Fruit fly (Drosophila melanogaster) whole organism, embryonic: ENCODE results near the gene nol.

ENCODE experiments used
- Antp ChIP-seq: fragments of 200-800 bp; sonication (Bioruptor generic); optimal IDR thresholded peaks from 3 replicates; lab custom pipeline; 2016; ENCODE audit warnings: missing biosample characterization, missing genetic modification characterization
- Awh ChIP-seq: fragments of 200-800 bp; sonication (Bioruptor generic); IDR thresholded peaks from 2 replicates; pipeline ENCODE4, ENCODE4 v1.3.6; 2022; ENCODE audit warnings: missing biosample characterization, missing genetic modification characterization
- BtbVII ChIP-seq: fragments of 200-800 bp; sonication (Bioruptor generic); optimal IDR thresholded peaks from 3 replicates; lab custom pipeline; 2017; ENCODE audit warnings: missing biosample characterization, mild to moderate bottlenecking, missing genetic modification characterization
- CG10147 ChIP-seq: fragments of 200-800 bp; sonication (Bioruptor generic); optimal IDR thresholded peaks from 2 replicates; lab custom pipeline; 2019; ENCODE audit warnings: missing biosample characterization, mild to moderate bottlenecking, missing genetic modification characterization, moderate library complexity
- CG10462 ChIP-seq: fragments of 200-800 bp; sonication (Bioruptor generic); optimal IDR thresholded peaks from 2 replicates; lab custom pipeline; 2016; ENCODE audit warnings: missing biosample characterization, missing genetic modification characterization
- CG10979 ChIP-seq: fragments of 200-800 bp; sonication (Bioruptor generic); optimal IDR thresholded peaks from 2 replicates; lab custom pipeline; 2018; ENCODE audit warnings: missing biosample characterization, mild to moderate bottlenecking, missing genetic modification characterization, moderate library complexity
- CG11560 ChIP-seq: fragments of 200-800 bp; sonication (Bioruptor generic); IDR thresholded peaks from 3 replicates; pipeline ENCODE4 v1.3.6; 2022; ENCODE audit warnings: missing biosample characterization, missing genetic modification characterization
- CG12391 ChIP-seq: fragments of 200-800 bp; sonication (Bioruptor generic); optimal IDR thresholded peaks from 3 replicates; lab custom pipeline; 2018; ENCODE audit warnings: missing biosample characterization, mild to moderate bottlenecking, missing genetic modification characterization, moderate library complexity
- CG14014 ChIP-seq: fragments of 200-800 bp; sonication (Bioruptor generic); IDR thresholded peaks from 2 replicates; pipeline ENCODE4 v1.3.6; 2022; ENCODE audit warnings: missing biosample characterization, missing genetic modification characterization
- CG14710 ChIP-seq: fragments of 200-800 bp; sonication (Bioruptor generic); optimal IDR thresholded peaks from 3 replicates; lab custom pipeline; 2019; ENCODE audit warnings: missing biosample characterization, mild to moderate bottlenecking, missing genetic modification characterization, moderate library complexity
- CG1603 ChIP-seq: fragments of 200-800 bp; sonication (Bioruptor generic); optimal IDR thresholded peaks from 2 replicates; lab custom pipeline; 2019; ENCODE audit warnings: missing biosample characterization, mild to moderate bottlenecking, missing genetic modification characterization, moderate library complexity
- CG17361 ChIP-seq: fragments of 200-800 bp; sonication (Bioruptor generic); IDR thresholded peaks from 3 replicates; pipeline ENCODE4 v1.3.6; 2022; ENCODE audit warnings: missing biosample characterization, missing genetic modification characterization
- CG18262 ChIP-seq: fragments of 200-800 bp; optimal IDR thresholded peaks from 3 replicates; lab custom pipeline; 2019; ENCODE audit warnings: missing biosample characterization, mild to moderate bottlenecking, missing genetic modification characterization, moderate library complexity
- CG2129 ChIP-seq: fragments of 200-800 bp; sonication (Bioruptor generic); IDR thresholded peaks from 2 replicates; pipeline ENCODE4 v1.3.6; 2022; ENCODE audit warnings: missing biosample characterization, missing genetic modification characterization; ENCODE audit not compliant: partially characterized antibody
- CG2199 ChIP-seq: fragments of 200-800 bp; sonication (Bioruptor generic); IDR thresholded peaks from 3 replicates; pipeline ENCODE4 v1.3.6; 2022; ENCODE audit warnings: missing biosample characterization, missing genetic modification characterization
- CG2678 ChIP-seq: fragments of 200-800 bp; sonication (Bioruptor generic); optimal IDR thresholded peaks from 3 replicates; lab custom pipeline; 2019; ENCODE audit warnings: missing biosample characterization, mild to moderate bottlenecking, missing genetic modification characterization, moderate library complexity
- CG31441 ChIP-seq: fragments of 200-800 bp; sonication (Bioruptor generic); IDR thresholded peaks from 2 replicates; pipeline ENCODE4 v1.3.6; 2022; ENCODE audit warnings: missing biosample characterization, missing genetic modification characterization
- CG32532 ChIP-seq: fragments of 200-800 bp; sonication (Bioruptor generic); IDR thresholded peaks from 2 replicates; pipeline ENCODE4 v1.3.6; 2022; ENCODE audit warnings: missing biosample characterization, missing genetic modification characterization
- CG3281 ChIP-seq: fragments of 200-800 bp; sonication (Bioruptor generic); optimal IDR thresholded peaks from 3 replicates; lab custom pipeline; 2017; ENCODE audit warnings: missing biosample characterization, mild to moderate bottlenecking, missing genetic modification characterization
- CG3838 ChIP-seq: fragments of 200-800 bp; sonication (Bioruptor generic); optimal IDR thresholded peaks from 3 replicates; lab custom pipeline; 2016; ENCODE audit warnings: missing biosample characterization, missing genetic modification characterization
- CG4424 ChIP-seq: fragments of 200-800 bp; sonication (Bioruptor generic); optimal IDR thresholded peaks from 3 replicates; lab custom pipeline; 2016; ENCODE audit warnings: missing biosample characterization, missing genetic modification characterization
- CG4730 ChIP-seq: fragments of 200-800 bp; sonication (Bioruptor generic); IDR thresholded peaks from 2 replicates; pipeline ENCODE4 v1.3.6; 2022; ENCODE audit warnings: missing biosample characterization, missing genetic modification characterization
- CG6791 ChIP-seq: fragments of 200-800 bp; sonication (Bioruptor generic); IDR thresholded peaks from 3 replicates; pipeline ENCODE4 v1.3.6; 2022; ENCODE audit warnings: missing biosample characterization, missing genetic modification characterization; ENCODE audit not compliant: partially characterized antibody
- CG7839 ChIP-seq: fragments of 200-800 bp; sonication (Bioruptor generic); optimal IDR thresholded peaks from 3 replicates; lab custom pipeline; 2018; ENCODE audit warnings: missing biosample characterization, mild to moderate bottlenecking, missing genetic modification characterization, moderate library complexity
- CG9876 ChIP-seq: fragments of 200-800 bp; sonication (Bioruptor generic); optimal IDR thresholded peaks from 2 replicates; lab custom pipeline; 2016; ENCODE audit warnings: missing biosample characterization, missing genetic modification characterization
- Fer1 ChIP-seq: fragments of 200-800 bp; sonication (Bioruptor generic); optimal IDR thresholded peaks from 2 replicates; lab custom pipeline; 2017; ENCODE audit warnings: missing biosample characterization, mild to moderate bottlenecking, missing genetic modification characterization
- Hr51 ChIP-seq, 2 experiments: fragments of 200-800 bp; sonication (Bioruptor generic); optimal IDR thresholded peaks; 2 replicates in 1 of 2; 3 replicates in 1 of 2; lab custom pipeline; 2016 to 2018; ENCODE audit warnings: missing biosample characterization in 2 of 2, missing genetic modification characterization in 2 of 2, mild to moderate bottlenecking in 1 of 2, moderate library complexity in 1 of 2
- Lhr ChIP-seq: fragments of 200-800 bp; sonication (Bioruptor generic); optimal IDR thresholded peaks from 3 replicates; lab custom pipeline; 2017; ENCODE audit warnings: mild to moderate bottlenecking, missing biosample characterization, missing genetic modification reagents, missing genetic modification characterization
- Med ChIP-seq: fragments of 200-800 bp; sonication (Bioruptor generic); peaks from one replicate; lab custom pipeline; 2016; ENCODE audit warnings: missing biosample characterization, missing genetic modification characterization, mild to moderate bottlenecking, inconsistent platforms, moderate library complexity
- Mrtf ChIP-seq: fragments of 200-800 bp; sonication (Bioruptor generic); IDR thresholded peaks from 3 replicates; pipeline ENCODE4 v1.3.6; 2022; ENCODE audit warnings: missing biosample characterization, missing genetic modification characterization
- NK7.1 ChIP-seq: fragments of 200-800 bp; sonication (Bioruptor generic); optimal IDR thresholded peaks from 3 replicates; lab custom pipeline; 2016; ENCODE audit warnings: missing biosample characterization, missing genetic modification characterization
- Optix ChIP-seq: fragments of 200-800 bp; sonication (Bioruptor generic); IDR thresholded peaks from 3 replicates; pipeline ENCODE4 v1.3.6; 2022; ENCODE audit warnings: missing biosample characterization, missing genetic modification characterization
- Pdp1 ChIP-seq, 2 experiments: fragments of 200-800 bp; sonication (Bioruptor generic); optimal IDR thresholded peaks; 3 replicates each; lab custom pipeline; 2016; ENCODE audit warnings: missing biosample characterization in 2 of 2, missing genetic modification characterization in 2 of 2, mild to moderate bottlenecking in 1 of 2, moderate library complexity in 1 of 2
- Six4 ChIP-seq: fragments of 200-800 bp; sonication (Bioruptor generic); optimal IDR thresholded peaks from 2 replicates; lab custom pipeline; 2016; ENCODE audit warnings: missing biosample characterization, missing genetic modification characterization
- Xrp1 ChIP-seq: fragments of 200-800 bp; sonication (Bioruptor generic); IDR thresholded peaks from 2 replicates; pipeline ENCODE4 v1.3.6; 2022; ENCODE audit warnings: missing biosample characterization, missing genetic modification characterization
- bsh ChIP-seq, 2 experiments: fragments of 200-800 bp; sonication (Bioruptor generic); optimal IDR thresholded peaks; 2 replicates each; lab custom pipeline; 2017 to 2018; ENCODE audit warnings: mild to moderate bottlenecking in 2 of 2, missing biosample characterization in 2 of 2, missing genetic modification characterization in 2 of 2, moderate library complexity in 1 of 2
- cg ChIP-seq: fragments of 200-800 bp; sonication (Bioruptor generic); optimal IDR thresholded peaks from 3 replicates; lab custom pipeline; 2019; ENCODE audit warnings: missing biosample characterization, mild to moderate bottlenecking, missing genetic modification characterization, moderate library complexity
- dan ChIP-seq: fragments of 200-800 bp; sonication (Bioruptor generic); IDR thresholded peaks from 2 replicates; pipeline ENCODE4 v1.3.6; 2022; ENCODE audit warnings: missing biosample characterization, missing genetic modification characterization
- dimm ChIP-seq: fragments of 200-800 bp; sonication (Bioruptor generic); IDR thresholded peaks from 2 replicates; pipeline ENCODE4 v1.3.6; 2022; ENCODE audit warnings: missing biosample characterization, missing genetic modification characterization
- dpn ChIP-seq, 2 experiments: fragments of 200-800 bp; sonication (Bioruptor generic); optimal IDR thresholded peaks; 3 replicates each; lab custom pipeline; 2016; ENCODE audit warnings: missing biosample characterization in 2 of 2, missing genetic modification characterization in 2 of 2
- emc ChIP-seq: fragments of 200-800 bp; sonication (Bioruptor generic); optimal IDR thresholded peaks from 2 replicates; lab custom pipeline; 2016; ENCODE audit warnings: missing biosample characterization, missing genetic modification characterization
- eyg ChIP-seq: fragments of 200-800 bp; sonication (Bioruptor generic); optimal IDR thresholded peaks from 3 replicates; lab custom pipeline; 2016; ENCODE audit warnings: missing biosample characterization, missing genetic modification characterization
- kni ChIP-seq: fragments of 200-800 bp; sonication (Bioruptor generic); optimal IDR thresholded peaks from 3 replicates; lab custom pipeline; 2017; ENCODE audit warnings: mild to moderate bottlenecking, missing biosample characterization, missing genetic modification reagents, missing genetic modification characterization
- lilli ChIP-seq: fragments of 200-800 bp; sonication (Bioruptor generic); optimal IDR thresholded peaks from 3 replicates; lab custom pipeline; 2016; ENCODE audit warnings: missing biosample characterization, missing genetic modification characterization
- lmd ChIP-seq: fragments of 200-800 bp; sonication (Bioruptor generic); IDR thresholded peaks from 2 replicates; pipeline ENCODE4 v1.3.6; 2022; ENCODE audit warnings: missing biosample characterization, missing genetic modification characterization
- mld ChIP-seq: fragments of 200-800 bp; sonication (Bioruptor generic); IDR thresholded peaks from 3 replicates; pipeline ENCODE4 v1.3.6; 2022; ENCODE audit warnings: missing biosample characterization, missing genetic modification characterization; ENCODE audit not compliant: partially characterized antibody
- nerfin-1 ChIP-seq: fragments of 200-800 bp; sonication (Bioruptor generic); optimal IDR thresholded peaks from 3 replicates; lab custom pipeline; 2019; ENCODE audit warnings: missing biosample characterization, mild to moderate bottlenecking, missing genetic modification characterization, moderate library complexity
- onecut ChIP-seq: fragments of 200-800 bp; sonication (Bioruptor generic); IDR thresholded peaks from 2 replicates; pipeline ENCODE4 v1.3.6; 2022; ENCODE audit warnings: missing biosample characterization, missing genetic modification characterization
- otp ChIP-seq: fragments of 200-800 bp; sonication (Bioruptor generic); IDR thresholded peaks from 3 replicates; pipeline ENCODE4, ENCODE4 v1.3.6; 2022; ENCODE audit warnings: missing biosample characterization, missing genetic modification characterization
- toy ChIP-seq: fragments of 200-800 bp; sonication (Bioruptor generic); IDR thresholded peaks from 2 replicates; pipeline ENCODE4 v1.3.6; 2022; ENCODE audit warnings: missing biosample characterization, missing genetic modification characterization

nol gene

DNA sequence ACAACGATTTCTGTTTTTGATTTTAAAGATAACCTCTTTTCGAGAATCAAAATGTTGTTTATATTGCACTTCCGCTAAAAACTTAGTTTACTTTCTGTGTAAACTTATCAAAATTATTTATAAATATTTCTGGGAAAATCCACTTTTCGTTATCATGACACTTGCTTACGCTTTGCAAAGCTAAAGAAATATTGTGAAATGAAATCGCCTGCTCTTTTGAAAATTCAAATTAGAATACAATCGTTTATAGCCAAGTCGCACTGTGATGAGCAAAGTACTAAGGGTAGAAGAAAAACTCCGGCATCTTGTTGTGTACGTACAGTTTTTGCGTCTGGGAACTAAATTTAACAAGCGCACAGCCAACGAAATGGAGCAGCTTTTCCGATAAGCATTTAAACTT is 6.2 kb upstream of the nol start (continued):
- TF ChIP-seq CG14710 (tag; lab: Kevin White, UChicago), result no peak
- peak in 1 of 2 experiments; percentile 10 for TF ChIP-seq bsh (GFP tag; optimal IDR thresholded peaks at IDR 0.05; lab: Kevin White, UChicago)
- no peak for TF ChIP-seq onecut
- no peak for TF ChIP-seq CG2129 (GFP tag; lab: Robert Waterston, UW)
- no peak for TF ChIP-seq eyg
- peak; percentile 37 for TF ChIP-seq lilli
- TF ChIP-seq CG6791 (GFP tag; lab: Robert Waterston, UW), result no peak
- peak; percentile 17 for TF ChIP-seq CG7839
- no peak for TF ChIP-seq dan
- peak; percentile 27 for TF ChIP-seq CG10979
- no peak for TF ChIP-seq mld (GFP tag; lab: Robert Waterston, UW)
- TF ChIP-seq dpn (GFP tag; optimal IDR thresholded peaks at IDR 0.05; lab: Kevin White, UChicago), result no peak
- no peak for TF ChIP-seq CG11560
- TF ChIP-seq cg (GFP tag; lab: Kevin White, UChicago), result no peak
- TF ChIP-seq CG1603 (tag; lab: Kevin White, UChicago), result no peak
- TF ChIP-seq Pdp1 (GFP tag; optimal IDR thresholded peaks at IDR 0.05; lab: Kevin White, UChicago), result peak in 1 of 2 experiments; percentile 2
- no peak for TF ChIP-seq CG32532 (GFP tag; lab: Robert Waterston, UW)
- TF ChIP-seq Optix (GFP tag; lab: Robert Waterston, UW), result no peak
- TF ChIP-seq CG18262, result peak; percentile 34
- no peak for TF ChIP-seq nerfin-1
- TF ChIP-seq Fer1 (GFP tag; lab: Kevin White, UChicago), result no peak
- no peak for TF ChIP-seq otp (GFP tag; lab: Robert Waterston, UW)
- peak; percentile 79 for TF ChIP-seq Med (GFP tag; lab: Kevin White, UChicago)
- TF ChIP-seq NK7.1 (GFP tag; lab: Kevin White, UChicago), result no peak
- TF ChIP-seq Antp (GFP tag; lab: Kevin White, UChicago), result no peak
- TF ChIP-seq Mrtf (GFP tag; lab: Robert Waterston, UW), result no peak
- peak; percentile 20 for TF ChIP-seq CG4424 (GFP tag; lab: Kevin White, UChicago)
- TF ChIP-seq CG10147, result no peak
- TF ChIP-seq emc (GFP tag; lab: Kevin White, UChicago), result no peak
- no peak for TF ChIP-seq dimm (GFP tag; lab: Robert Waterston, UW)
- TF ChIP-seq Awh (GFP tag; lab: Robert Waterston, UW), result no peak
- TF ChIP-seq Six4 (GFP tag; lab: Kevin White, UChicago), result no peak
- no peak for TF ChIP-seq CG9876 (GFP tag; lab: Kevin White, UChicago)
- no peak for TF ChIP-seq CG10462 (GFP tag; lab: Kevin White, UChicago)
- TF ChIP-seq Lhr, result no peak
- TF ChIP-seq CG14014 (GFP tag; lab: Robert Waterston, UW), result no peak
- 0 out of 2 replicates have a peak, but pooled peaks have one; percentile 13 for TF ChIP-seq lmd (GFP tag; lab: Robert Waterston, UW)
- TF ChIP-seq CG2678 (tag; lab: Kevin White, UChicago), result peak; percentile 42
- TF ChIP-seq BtbVII (GFP tag; lab: Kevin White, UChicago), result no peak
- TF ChIP-seq Xrp1 (GFP tag; lab: Robert Waterston, UW), result peak; percentile 8; the same call in 1 of the 2 replicates
- TF ChIP-seq CG3838 (GFP tag; lab: Kevin White, UChicago), result no peak
- TF ChIP-seq CG4730 (GFP tag; lab: Robert Waterston, UW), result no peak
- TF ChIP-seq CG2199 (GFP tag; lab: Robert Waterston, UW), result no peak
- peak in 1 of 2 experiments; percentile 20 for TF ChIP-seq Hr51 (GFP tag; optimal IDR thresholded peaks at IDR 0.05; lab: Kevin White, UChicago)
- no peak for TF ChIP-seq kni
- peak; percentile 32; the same call in 1 of the 2 replicates for TF ChIP-seq CG31441 (GFP tag; lab: Robert Waterston, UW)
- no peak for TF ChIP-seq toy (GFP tag; lab: Robert Waterston, UW)
- no peak for TF ChIP-seq CG3281
- TF ChIP-seq CG17361 (GFP tag; lab: Robert Waterston, UW), result peak; percentile 34; the same call in 1 of the 3 replicates
- peak; percentile 17 for TF ChIP-seq CG12391 (tag; lab: Kevin White, UChicago)
